Worm (Caenorhabditis elegans) whole organism, late embryonic: ENCODE measurements around the gene dct-14.

ENCODE experiments used
- nhr-11 ChIP-seq: fragments of 150-350 bp; optimal IDR thresholded peaks from 2 replicates; lab custom pipeline; 2014; ENCODE audit warnings: missing biosample characterization, missing genetic modification characterization
- odd-2 ChIP-seq: sonication (generic microtip); optimal IDR thresholded peaks from 2 replicates; lab custom pipeline; 2017; ENCODE audit warnings: antibody characterized with exemption, mild to moderate bottlenecking, missing genetic modification characterization, missing compliant biosample characterization

DNA sequence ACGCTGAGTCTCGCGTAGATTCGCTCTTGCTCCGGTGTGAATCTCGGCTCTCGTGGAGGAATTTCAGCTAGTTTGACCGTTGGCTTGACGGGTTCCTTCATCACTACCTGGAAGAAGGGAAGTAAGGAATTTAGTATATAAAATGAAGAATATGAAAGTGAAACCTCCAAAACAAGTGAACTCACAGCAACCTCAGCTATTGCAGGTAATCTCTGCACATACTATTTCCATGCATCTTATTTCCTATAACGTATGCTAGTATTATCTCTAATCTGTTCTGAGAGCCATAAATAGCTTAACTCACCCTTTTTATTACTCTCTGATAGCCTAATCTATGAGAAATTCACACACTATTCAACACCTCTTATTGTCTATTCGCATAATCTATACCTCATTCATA lies 4.7 kb upstream of the dct-14 start, which contains the start of gene Y38H6C.4:
- TF ChIP-seq odd-2 (tag; lab: Kevin White, UChicago), result no peak
- no peak for TF ChIP-seq nhr-11
